Fruit fly (Drosophila melanogaster) whole organism, embryonic: ENCODE results near the gene CG32462.

Source experiments
- Aef1 ChIP-seq: fragments of 200-800 bp; sonication (Bioruptor generic); IDR thresholded peaks from 3 replicates; pipeline ENCODE4 v1.3.6; 2022; ENCODE audit warnings: missing biosample characterization, missing genetic modification characterization
- Bgb ChIP-seq: fragments of 200-800 bp; sonication (Bioruptor generic); IDR thresholded peaks from 2 replicates; pipeline ENCODE4 v1.3.6; 2022; ENCODE audit warnings: missing biosample characterization, missing genetic modification characterization; ENCODE audit not compliant: partially characterized antibody
- CG10267 ChIP-seq: fragments of 200-800 bp; sonication (Bioruptor generic); optimal IDR thresholded peaks from 2 replicates; lab custom pipeline; 2018; ENCODE audit warnings: missing biosample characterization, mild to moderate bottlenecking, missing genetic modification characterization, moderate library complexity
- CG10543 ChIP-seq: fragments of 200-800 bp; sonication (Bioruptor generic); optimal IDR thresholded peaks from 3 replicates; lab custom pipeline; 2017; ENCODE audit warnings: missing biosample characterization, mild to moderate bottlenecking, missing genetic modification characterization, moderate library complexity
- CG1233 ChIP-seq: fragments of 200-800 bp; sonication (Bioruptor generic); optimal IDR thresholded peaks from 4 replicates; lab custom pipeline; 2018; ENCODE audit warnings: missing biosample characterization, mild to moderate bottlenecking, missing genetic modification characterization
- CG12769 ChIP-seq: fragments of 200-800 bp; sonication (Bioruptor generic); optimal IDR thresholded peaks from 2 replicates; lab custom pipeline; 2019; ENCODE audit warnings: missing biosample characterization, mild to moderate bottlenecking, missing genetic modification characterization, moderate library complexity
- CG13894 ChIP-seq: fragments of 200-800 bp; sonication (Bioruptor generic); optimal IDR thresholded peaks from 3 replicates; lab custom pipeline; 2018; ENCODE audit warnings: missing biosample characterization, mild to moderate bottlenecking, missing genetic modification characterization, moderate library complexity
- CG1602 ChIP-seq: fragments of 200-800 bp; sonication (Bioruptor generic); optimal IDR thresholded peaks from 3 replicates; lab custom pipeline; 2016; ENCODE audit warnings: missing biosample characterization, missing genetic modification characterization
- CG17328 ChIP-seq: fragments of 200-800 bp; sonication (Bioruptor generic); IDR thresholded peaks from 2 replicates; pipeline ENCODE4 v1.3.6; 2022; ENCODE audit warnings: missing biosample characterization, missing genetic modification characterization
- CG2889 ChIP-seq: fragments of 200-800 bp; sonication (Bioruptor generic); IDR thresholded peaks from 3 replicates; pipeline ENCODE4 v1.3.6; 2022; ENCODE audit warnings: missing biosample characterization, missing genetic modification characterization
- CG3407 ChIP-seq: fragments of 200-800 bp; sonication (Bioruptor generic); optimal IDR thresholded peaks from 2 replicates; lab custom pipeline; 2018; ENCODE audit warnings: missing biosample characterization, mild to moderate bottlenecking, missing genetic modification characterization
- CG34376 ChIP-seq: fragments of 200-800 bp; sonication (Bioruptor generic); optimal IDR thresholded peaks from 2 replicates; lab custom pipeline; 2018; ENCODE audit warnings: missing biosample characterization, mild to moderate bottlenecking, missing genetic modification characterization
- CG34422 ChIP-seq: fragments of 200-800 bp; sonication (Bioruptor generic); IDR thresholded peaks from 3 replicates; pipeline ENCODE4 v1.3.6; 2022; ENCODE audit warnings: missing biosample characterization, missing genetic modification characterization
- CG3838 ChIP-seq: fragments of 200-800 bp; sonication (Bioruptor generic); optimal IDR thresholded peaks from 3 replicates; lab custom pipeline; 2016; ENCODE audit warnings: missing biosample characterization, missing genetic modification characterization
- CG4707 ChIP-seq: fragments of 200-800 bp; sonication (Bioruptor generic); optimal IDR thresholded peaks from 2 replicates; lab custom pipeline; 2018; ENCODE audit warnings: missing biosample characterization, mild to moderate bottlenecking, missing genetic modification characterization, moderate library complexity
- CG6683 ChIP-seq: fragments of 200-800 bp; sonication (Bioruptor generic); optimal IDR thresholded peaks from 2 replicates; lab custom pipeline; 2017; ENCODE audit warnings: missing biosample characterization, mild to moderate bottlenecking, missing genetic modification characterization, missing genetic modification reagents
- CG6765 ChIP-seq: fragments of 200-800 bp; sonication (Bioruptor generic); optimal IDR thresholded peaks from 3 replicates; lab custom pipeline; 2017; ENCODE audit warnings: missing biosample characterization, mild to moderate bottlenecking, missing genetic modification characterization
- CG7745 ChIP-seq: fragments of 200-800 bp; sonication (Bioruptor generic); optimal IDR thresholded peaks from 2 replicates; lab custom pipeline; 2018; ENCODE audit warnings: missing biosample characterization, mild to moderate bottlenecking, missing genetic modification characterization, moderate library complexity
- CG7963 ChIP-seq: fragments of 200-800 bp; sonication (Bioruptor generic); IDR thresholded peaks from 3 replicates; pipeline ENCODE4 v1.3.6; 2022; ENCODE audit warnings: missing biosample characterization, missing genetic modification characterization; ENCODE audit not compliant: partially characterized antibody
- Deaf1 ChIP-seq: fragments of 200-800 bp; optimal IDR thresholded peaks from 3 replicates; lab custom pipeline; 2019; ENCODE audit warnings: missing biosample characterization, mild to moderate bottlenecking, missing genetic modification characterization, moderate library complexity
- HmgZ ChIP-seq: fragments of 200-800 bp; sonication (Bioruptor generic); optimal IDR thresholded peaks from 2 replicates; lab custom pipeline; 2018; ENCODE audit warnings: missing biosample characterization, mild to moderate bottlenecking, missing genetic modification characterization
- Hmr ChIP-seq: fragments of 200-800 bp; sonication (Bioruptor generic); optimal IDR thresholded peaks from 3 replicates; lab custom pipeline; 2017; ENCODE audit warnings: mild to moderate bottlenecking, missing biosample characterization, missing genetic modification reagents, missing genetic modification characterization
- Hr3 ChIP-seq: fragments of 200-800 bp; sonication (Bioruptor generic); optimal IDR thresholded peaks from 3 replicates; lab custom pipeline; 2016; ENCODE audit warnings: missing biosample characterization, missing genetic modification characterization
- Kr ChIP-seq: fragments of 200-800 bp; sonication (Bioruptor generic); optimal IDR thresholded peaks from 2 replicates; lab custom pipeline; 2017; ENCODE audit warnings: missing biosample characterization, mild to moderate bottlenecking, missing genetic modification characterization
- Med ChIP-seq: fragments of 200-800 bp; sonication (Bioruptor generic); peaks from one replicate; lab custom pipeline; 2016; ENCODE audit warnings: missing biosample characterization, missing genetic modification characterization, mild to moderate bottlenecking, inconsistent platforms, moderate library complexity
- NC2α ChIP-seq: fragments of 200-800 bp; sonication (Bioruptor generic); optimal IDR thresholded peaks from 2 replicates; lab custom pipeline; 2016; ENCODE audit warnings: missing biosample characterization, missing genetic modification characterization
- Sin3A ChIP-seq: fragments of >200 bp; optimal IDR thresholded peaks from 2 replicates; lab custom pipeline; 2018
- Sox102F ChIP-seq: fragments of 200-800 bp; sonication (Bioruptor generic); optimal IDR thresholded peaks from 2 replicates; lab custom pipeline; 2018; ENCODE audit warnings: missing biosample characterization, mild to moderate bottlenecking, missing genetic modification characterization, moderate library complexity
- ac ChIP-seq: fragments of 200-800 bp; sonication (Bioruptor generic); optimal IDR thresholded peaks from 3 replicates; lab custom pipeline; 2017; ENCODE audit warnings: missing biosample characterization, mild to moderate bottlenecking, missing genetic modification characterization
- bigmax ChIP-seq: fragments of 200-800 bp; sonication (Bioruptor generic); optimal IDR thresholded peaks from 2 replicates; lab custom pipeline; 2018; ENCODE audit warnings: missing biosample characterization, mild to moderate bottlenecking, missing genetic modification characterization
- chinmo ChIP-seq: fragments of 200-800 bp; sonication (Bioruptor generic); IDR thresholded peaks from 4 replicates; pipeline ENCODE4 v1.3.6; 2022; ENCODE audit warnings: missing biosample characterization, missing genetic modification characterization; ENCODE audit not compliant: partially characterized antibody
- crp ChIP-seq, 2 experiments: fragments of 200-800 bp; sonication (Bioruptor generic); optimal IDR thresholded peaks; 2 replicates in 1 of 2; 3 replicates in 1 of 2; lab custom pipeline; 2017; ENCODE audit warnings: missing biosample characterization in 2 of 2, missing genetic modification characterization in 2 of 2, mild to moderate bottlenecking in 1 of 2, moderate library complexity in 1 of 2
- dysf ChIP-seq: fragments of 200-800 bp; sonication (Bioruptor generic); IDR thresholded peaks from 3 replicates; pipeline ENCODE4 v1.3.6; 2022; ENCODE audit warnings: missing biosample characterization, missing genetic modification characterization
- exex ChIP-seq: fragments of 200-800 bp; sonication (Bioruptor generic); optimal IDR thresholded peaks from 4 replicates; lab custom pipeline; 2018; ENCODE audit warnings: missing biosample characterization, mild to moderate bottlenecking, missing genetic modification characterization, moderate library complexity
- eyg ChIP-seq: fragments of 200-800 bp; sonication (Bioruptor generic); optimal IDR thresholded peaks from 3 replicates; lab custom pipeline; 2016; ENCODE audit warnings: missing biosample characterization, missing genetic modification characterization
- her ChIP-seq: fragments of 200-800 bp; sonication (Bioruptor generic); optimal IDR thresholded peaks from 2 replicates; lab custom pipeline; 2016; ENCODE audit warnings: missing biosample characterization, missing genetic modification characterization
- nau ChIP-seq: fragments of 200-800 bp; sonication (Bioruptor generic); optimal IDR thresholded peaks from 3 replicates; lab custom pipeline; 2017; ENCODE audit warnings: missing biosample characterization, mild to moderate bottlenecking, missing genetic modification characterization, missing genetic modification reagents
- pfk ChIP-seq: fragments of 200-800 bp; sonication (Bioruptor generic); optimal IDR thresholded peaks from 2 replicates; lab custom pipeline; 2018; ENCODE audit warnings: missing biosample characterization, mild to moderate bottlenecking, missing genetic modification characterization, moderate library complexity
- phol ChIP-seq: fragments of 200-800 bp; sonication (Bioruptor generic); optimal IDR thresholded peaks from 3 replicates; lab custom pipeline; 2018; ENCODE audit warnings: missing biosample characterization, mild to moderate bottlenecking, missing genetic modification characterization, moderate library complexity
- pzg ChIP-seq: fragments of 200-800 bp; sonication (Bioruptor generic); optimal IDR thresholded peaks from 3 replicates; lab custom pipeline; 2018; ENCODE audit warnings: missing biosample characterization, mild to moderate bottlenecking, missing genetic modification characterization, moderate library complexity
- sc ChIP-seq, 3 experiments: fragments of >200 bp in 2 of 3; fragments of 200-800 bp in 1 of 3; sonication (Bioruptor generic) in 1 of 3; optimal IDR thresholded peaks; 2 replicates in 2 of 3; 3 replicates in 1 of 3; lab custom pipeline; 2017; ENCODE audit warnings: mild to moderate bottlenecking in 1 of 3, missing biosample characterization in 1 of 3, missing genetic modification characterization in 1 of 3, missing genetic modification reagents in 1 of 3
- sens ChIP-seq: fragments of 200-800 bp; sonication (Bioruptor generic); peaks from one replicate; lab custom pipeline; 2016; ENCODE audit warnings: missing biosample characterization, missing genetic modification characterization
- seq ChIP-seq: fragments of 200-800 bp; sonication (Bioruptor generic); IDR thresholded peaks from 2 replicates; pipeline ENCODE4 v1.3.6; 2022; ENCODE audit warnings: missing biosample characterization, missing genetic modification characterization
- slbo ChIP-seq: fragments of 200-800 bp; sonication (Bioruptor generic); IDR thresholded peaks from 2 replicates; pipeline ENCODE4 v1.3.6; 2022; ENCODE audit warnings: missing biosample characterization, missing genetic modification characterization
- slou ChIP-seq: fragments of 200-800 bp; sonication (Bioruptor generic); optimal IDR thresholded peaks from 3 replicates; lab custom pipeline; 2016; ENCODE audit warnings: missing biosample characterization, missing genetic modification characterization
- stwl ChIP-seq: fragments of 200-800 bp; sonication (Bioruptor generic); optimal IDR thresholded peaks from 3 replicates; lab custom pipeline; 2018; ENCODE audit warnings: missing biosample characterization, mild to moderate bottlenecking, missing genetic modification characterization, moderate library complexity
- z ChIP-seq: fragments of 200-800 bp; sonication (Bioruptor generic); IDR thresholded peaks from 3 replicates; pipeline ENCODE4 v1.3.6; 2022; ENCODE audit warnings: missing biosample characterization, missing genetic modification characterization
- zf30C ChIP-seq: fragments of 200-800 bp; sonication (Bioruptor generic); optimal IDR thresholded peaks from 3 replicates; lab custom pipeline; 2018; ENCODE audit warnings: missing biosample characterization, mild to moderate bottlenecking, missing genetic modification characterization

CG32462 gene

DNA sequence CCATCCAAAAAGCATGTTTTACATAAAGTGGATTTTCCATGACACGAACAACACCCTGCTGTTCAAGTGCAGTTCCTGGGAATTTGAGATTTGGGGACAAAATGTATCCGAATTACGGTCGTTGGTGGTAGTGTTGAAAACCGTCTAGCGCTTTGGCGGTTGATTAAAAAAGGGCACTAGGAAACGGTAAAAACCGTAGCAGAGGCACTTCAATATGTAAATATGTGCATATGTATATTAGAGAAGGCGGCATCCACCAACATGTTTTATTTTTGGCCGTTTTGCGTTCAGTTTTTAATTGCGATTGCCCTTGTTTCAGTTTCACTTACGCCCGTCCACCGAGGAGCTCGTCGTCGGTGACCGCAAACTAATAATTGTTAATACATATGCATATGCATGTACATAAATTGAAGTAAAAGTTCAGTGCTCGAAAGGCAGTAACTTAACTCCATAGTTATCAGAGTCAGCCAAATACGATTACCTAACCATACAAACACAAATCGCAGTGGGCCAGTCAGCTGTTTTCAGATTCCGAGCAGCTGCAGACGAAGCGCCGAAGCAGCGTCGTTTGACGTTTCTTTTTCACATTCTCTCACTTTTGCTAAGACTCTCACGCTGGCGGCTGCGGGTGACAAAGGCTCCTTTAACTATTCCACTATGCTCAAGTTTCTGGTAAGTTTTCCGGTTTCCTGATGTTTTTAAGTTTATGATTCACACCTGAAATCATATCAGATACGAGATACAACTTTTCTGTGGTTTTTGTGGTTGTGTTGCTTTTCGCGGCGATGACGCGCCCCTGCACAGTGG, 11.1 kb upstream of the CG32462 start, which contains the start of gene CG33170 (continued):
- TF ChIP-seq slou (GFP tag; lab: Kevin White, UChicago) (no peak), eyg (no peak), CG1233 (GFP tag; lab: Kevin White, UChicago) (peak; percentile 9), sens (GFP tag; lab: Kevin White, UChicago) (peak; percentile 80), Sox102F (no peak), slbo (GFP tag; lab: Robert Waterston, UW) (no peak), CG7745 (tag; lab: Kevin White, UChicago) (no peak), CG2889 (GFP tag; lab: Robert Waterston, UW) (no peak), Med (peak; percentile 84), dysf (peak; percentile 31; the same call in 1 of the 3 replicates), Deaf1 (tag; lab: Kevin White, UChicago) (peak; percentile 93), CG34376 (peak; percentile 6), Aef1 (GFP tag; lab: Robert Waterston, UW) (no peak), pfk (no peak), Kr (GFP tag; lab: Kevin White, UChicago) (no peak), exex (tag; lab: Kevin White, UChicago) (peak; percentile 15), CG6683 (no peak), CG17328 (GFP tag; lab: Robert Waterston, UW) (no peak), z (GFP tag; lab: Robert Waterston, UW) (no peak), CG10543 (peak; percentile 53), HmgZ (tag; lab: Kevin White, UChicago) (no peak), phol (tag; lab: Kevin White, UChicago) (peak; percentile 9), CG12769 (tag; lab: Kevin White, UChicago) (no peak), CG6765 (GFP tag; lab: Kevin White, UChicago) (peak; percentile 12), CG4707 (GFP tag; lab: Kevin White, UChicago) (peak; percentile 61), nau (peak; percentile 8), CG3407 (GFP tag; lab: Kevin White, UChicago) (no peak), bigmax (GFP tag; lab: Kevin White, UChicago) (peak; percentile 48), ac (no peak), NC2α (GFP tag; lab: Kevin White, UChicago) (no peak), Sin3A (lab: Kevin White, UChicago) (no peak), Bgb (peak; percentile 42; the same call in 1 of the 2 replicates), CG3838 (GFP tag; lab: Kevin White, UChicago) (no peak), stwl (peak; percentile 11), sc (optimal IDR thresholded peaks at IDR 0.05; lab: Kevin White, UChicago) (no peak), sc (GFP tag; optimal IDR thresholded peaks at IDR 0.05; lab: Kevin White, UChicago) (peak; percentile 22), chinmo (0 out of 4 replicates have a peak, but pooled peaks have one; percentile 29), crp (GFP tag; optimal IDR thresholded peaks at IDR 0.05; lab: Kevin White, UChicago) (peak in 1 of 2 experiments; percentile 84), zf30C (GFP tag; lab: Kevin White, UChicago) (no peak), pzg (GFP tag; lab: Kevin White, UChicago) (peak; percentile 12), CG13894 (tag; lab: Kevin White, UChicago) (no peak), Hr3 (GFP tag; lab: Kevin White, UChicago) (no peak), her (GFP tag; lab: Kevin White, UChicago) (no peak), Hmr (GFP tag; lab: Kevin White, UChicago) (no peak), CG7963 (GFP tag; lab: Robert Waterston, UW) (0 out of 3 replicates have a peak, but pooled peaks have one; percentile 7), CG10267 (peak; percentile 47), seq (GFP tag; lab: Robert Waterston, UW) (peak; percentile 41; the same call in 1 of the 2 replicates), CG34422 (0 out of 3 replicates have a peak, but pooled peaks have one; percentile 32), CG1602 (no peak)
